Worm (Caenorhabditis elegans): Measurements from ENCODE around the gene ksr-1.

DNA sequence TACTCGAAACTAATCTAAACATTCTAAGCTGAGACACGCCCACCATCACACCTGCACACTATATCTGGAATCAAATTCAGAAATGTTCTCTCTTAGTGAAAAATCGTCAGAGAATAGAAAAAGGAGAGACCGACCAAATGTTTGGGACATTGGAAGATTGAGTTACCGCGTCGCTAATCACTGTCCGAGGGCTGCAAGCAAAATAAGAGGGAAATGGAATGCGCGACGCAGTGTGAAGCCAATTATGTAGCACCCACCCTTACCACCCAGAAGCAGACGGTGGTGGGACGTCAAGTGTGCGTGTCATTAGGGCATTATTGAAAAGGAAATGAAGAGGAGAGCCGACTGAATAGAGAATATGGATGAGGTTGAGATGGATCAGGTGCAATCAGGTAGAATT is 36.6 kb downstream of the ksr-1 start:
- TF ChIP-seq ceh-82 (tag; optimal IDR thresholded peaks at IDR 0.05) (no peak), ama-1 (optimal IDR thresholded peaks at IDR 0.05) (no peak), snpc-4 (tag; optimal IDR thresholded peaks at IDR 0.05) (no peak), lin-15B (tag; optimal IDR thresholded peaks at IDR 0.05) (no peak), elt-2 (tag; optimal IDR thresholded peaks at IDR 0.05) (no peak), nhr-67 (tag; optimal IDR thresholded peaks at IDR 0.05) (no peak)
